Fruit fly (Drosophila melanogaster): ENCODE data around the gene dnk.
A peak's percentile ranks its signal among the peaks of the same experiment; 100 is the strongest.

Gene dnk

dm6 chr3R:18985114-18985785 lies 4.5 kb downstream of the dnk start (continued):
- no peak for TF ChIP-seq CG10462 (GFP tag; optimal IDR thresholded peaks at IDR 0.05)
- TF ChIP-seq Rx (GFP tag; IDR thresholded peaks at IDR 0.05) = no peak
- TF ChIP-seq CG11504 (tag; optimal IDR thresholded peaks at IDR 0.05) = peak; percentile 62
- no peak for TF ChIP-seq CG18764 (GFP tag; optimal IDR thresholded peaks at IDR 0.05)
- no peak for TF ChIP-seq CG2116 (GFP tag; optimal IDR thresholded peaks at IDR 0.05)
- TF ChIP-seq slbo (GFP tag; IDR thresholded peaks at IDR 0.05) = peak; percentile 69
- TF ChIP-seq Nf-YA (GFP tag; IDR thresholded peaks at IDR 0.05) = no peak
- peak; percentile 3 for TF ChIP-seq exex (tag; optimal IDR thresholded peaks at IDR 0.05)
- TF ChIP-seq CG13894 (tag; optimal IDR thresholded peaks at IDR 0.05) = peak; percentile 20
- TF ChIP-seq HLHmδ (GFP tag; optimal IDR thresholded peaks at IDR 0.05) = no peak
- no peak for TF ChIP-seq Dek (tag; optimal IDR thresholded peaks at IDR 0.05)
- TF ChIP-seq MTF-1 (GFP tag; optimal IDR thresholded peaks at IDR 0.05; ENCODE audit: borderline replicate concordance) = no peak
- no peak for TF ChIP-seq Eip74EF (GFP tag; optimal IDR thresholded peaks at IDR 0.05)
- TF ChIP-seq tgo (GFP tag; IDR thresholded peaks at IDR 0.05) = peak; percentile 18; the same call in 1 of the 3 replicates
- no peak for TF ChIP-seq kay (GFP tag; optimal IDR thresholded peaks at IDR 0.05)
- no peak for TF ChIP-seq cato (GFP tag; optimal IDR thresholded peaks at IDR 0.05; ENCODE audit: borderline replicate concordance)
- no peak for TF ChIP-seq nmo (GFP tag; optimal IDR thresholded peaks at IDR 0.05)
- TF ChIP-seq HmgZ (tag; optimal IDR thresholded peaks at IDR 0.05) = no peak
- peak; percentile 32 for TF ChIP-seq CG13296 (GFP tag; optimal IDR thresholded peaks at IDR 0.05)
- TF ChIP-seq so (GFP tag; IDR thresholded peaks at IDR 0.05) = no peak
- no peak for TF ChIP-seq crp (GFP tag; optimal IDR thresholded peaks at IDR 0.05)
- TF ChIP-seq dimm (GFP tag; IDR thresholded peaks at IDR 0.05) = no peak
- TF ChIP-seq vvl (GFP tag; IDR thresholded peaks at IDR 0.05) = 0 out of 2 replicates have a peak, but pooled peaks have one; percentile 16
- no peak for TF ChIP-seq CG17912 (GFP tag; optimal IDR thresholded peaks at IDR 0.05)
- no peak for TF ChIP-seq CG3163 (GFP tag; optimal IDR thresholded peaks at IDR 0.05)
- no peak for TF ChIP-seq unpg (GFP tag; optimal IDR thresholded peaks at IDR 0.05)
- no peak for TF ChIP-seq CG14710 (tag; optimal IDR thresholded peaks at IDR 0.05)
- no peak for TF ChIP-seq CG17802 (tag; optimal IDR thresholded peaks at IDR 0.05)
- TF ChIP-seq CG4617 (GFP tag; optimal IDR thresholded peaks at IDR 0.05; ENCODE audit: borderline replicate concordance) = no peak

DNA sequence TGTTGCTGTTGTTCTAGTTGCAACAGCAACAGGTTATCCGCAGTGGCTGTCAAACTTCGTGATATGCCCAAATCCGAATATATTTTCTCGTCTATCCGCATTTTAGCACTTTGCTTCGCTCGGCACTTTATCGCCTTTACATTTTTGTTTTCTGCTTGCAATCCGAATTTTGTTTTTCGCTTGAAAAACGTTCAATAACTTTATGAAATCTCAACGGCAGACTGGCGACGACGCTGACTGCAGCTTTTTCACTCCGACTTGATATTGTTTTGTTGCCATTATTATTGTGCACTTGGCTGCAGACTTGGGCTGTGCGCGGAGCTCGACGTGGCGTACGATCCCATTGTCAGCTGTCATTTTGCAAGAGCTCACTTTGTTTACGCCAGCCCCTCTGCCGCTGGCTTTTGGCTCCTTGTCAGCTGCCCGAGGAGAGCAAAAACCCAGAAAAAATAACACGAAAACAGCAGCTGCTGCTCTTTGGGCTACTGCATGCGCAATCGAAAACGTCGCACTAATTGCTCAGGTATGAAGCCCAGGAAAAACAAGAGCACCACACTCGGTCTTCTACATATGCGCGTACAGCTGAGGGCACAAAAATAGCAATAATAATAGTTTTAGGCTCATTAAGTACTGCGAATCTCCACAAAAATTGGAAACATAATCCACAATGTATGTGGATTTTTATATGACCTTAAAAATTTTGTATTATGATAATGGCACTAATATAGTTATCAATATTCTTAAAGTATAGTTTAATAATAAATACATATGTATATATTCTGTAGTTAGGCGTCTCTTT lies 5.5 kb downstream of the dnk start:
- TF ChIP-seq CG5953 (GFP tag; IDR thresholded peaks at IDR 0.05) = no peak
- TF ChIP-seq CG2129 (GFP tag; IDR thresholded peaks at IDR 0.05; ENCODE audit: partially characterized antibody) = no peak
- no peak for TF ChIP-seq CG7372 (GFP tag; IDR thresholded peaks at IDR 0.05)
- TF ChIP-seq chm (GFP tag; IDR thresholded peaks at IDR 0.05) = no peak
- no peak for TF ChIP-seq disco-r (GFP tag; optimal IDR thresholded peaks at IDR 0.05)
- no peak for TF ChIP-seq fru (optimal IDR thresholded peaks at IDR 0.05)
- no peak for TF ChIP-seq CG9215 (GFP tag; IDR thresholded peaks at IDR 0.05)
- TF ChIP-seq Lim3 (GFP tag; IDR thresholded peaks at IDR 0.05) = no peak
- TF ChIP-seq zen2 (GFP tag; IDR thresholded peaks at IDR 0.05; ENCODE audit: partially characterized antibody) = no peak
- no peak for TF ChIP-seq E2f1 (GFP tag; IDR thresholded peaks at IDR 0.05)
- TF ChIP-seq unpg (GFP tag; optimal IDR thresholded peaks at IDR 0.05) = peak; percentile 8
- peak in 1 of 2 experiments; percentile 18 for TF ChIP-seq Hr51 (GFP tag; optimal IDR thresholded peaks at IDR 0.05)
- TF ChIP-seq Jarid2 (GFP tag; optimal IDR thresholded peaks at IDR 0.05) = no peak
- no peak for TF ChIP-seq jing (GFP tag; optimal IDR thresholded peaks at IDR 0.05)
- TF ChIP-seq CG7839 (tag; optimal IDR thresholded peaks at IDR 0.05) = peak; percentile 22
- peak; percentile 31 for TF ChIP-seq gem (tag; optimal IDR thresholded peaks at IDR 0.05)
- peak; percentile 9 for TF ChIP-seq Med (GFP tag)
- no peak for TF ChIP-seq CG32772 (GFP tag; IDR thresholded peaks at IDR 0.05)
- TF ChIP-seq NFAT (GFP tag; IDR thresholded peaks at IDR 0.05) = no peak
- TF ChIP-seq H15 (GFP tag; IDR thresholded peaks at IDR 0.05) = no peak
- peak; percentile 2 for TF ChIP-seq grau (tag; optimal IDR thresholded peaks at IDR 0.05)

Measured in whole organism, embryonic.